Worm (Caenorhabditis elegans) whole organism, L1 larva: Measurements from ENCODE around the gene F35D2.6.

Experiments
- F16B12.6 ChIP-seq: fragments of 150-350 bp; optimal IDR thresholded peaks from 2 replicates; lab custom pipeline; 2014; ENCODE audit warnings: missing biosample characterization, missing genetic modification characterization
- aha-1 ChIP-seq: fragments of 150-350 bp; optimal IDR thresholded peaks from 2 replicates; lab custom pipeline; 2014; ENCODE audit warnings: missing biosample characterization, missing genetic modification characterization
- alr-1 ChIP-seq: fragments of 200-800 bp; sonication (Bioruptor generic); optimal IDR thresholded peaks from 2 replicates; lab custom pipeline; 2018; ENCODE audit warnings: borderline replicate concordance, mild to moderate bottlenecking, missing genetic modification characterization, missing compliant biosample characterization
- blmp-1 ChIP-seq: fragments of 150-350 bp; optimal IDR thresholded peaks from 2 replicates; lab custom pipeline; 2014; ENCODE audit warnings: missing biosample characterization, missing genetic modification characterization
- ceh-63 ChIP-seq: fragments of 200-800 bp; sonication (Bioruptor generic); optimal IDR thresholded peaks from 2 replicates; lab custom pipeline; 2018; ENCODE audit warnings: mild to moderate bottlenecking, missing genetic modification characterization, missing compliant biosample characterization
- ceh-88 ChIP-seq: fragments of 200-800 bp; sonication (Bioruptor generic); IDR thresholded peaks from 2 replicates; pipeline ENCODE4 v1.3.6; 2022; ENCODE audit warnings: missing genetic modification characterization, missing compliant biosample characterization
- ceh-90 ChIP-seq: sonication (generic microtip); optimal IDR thresholded peaks from 2 replicates; lab custom pipeline; 2016; ENCODE audit warnings: missing genetic modification characterization, missing compliant biosample characterization
- ces-1 ChIP-seq: fragments of 150-350 bp; optimal IDR thresholded peaks from 2 replicates; lab custom pipeline; 2014; ENCODE audit warnings: missing biosample characterization, missing genetic modification reagents, missing genetic modification characterization
- dsc-1 ChIP-seq: sonication (generic microtip); optimal IDR thresholded peaks from 2 replicates; lab custom pipeline; 2016; ENCODE audit warnings: mild to moderate bottlenecking, missing genetic modification characterization, missing compliant biosample characterization
- efl-1 ChIP-seq, 4 experiments: fragments of 150-350 bp; optimal IDR thresholded peaks in 3 of 4; peaks in 1 of 4; 1 replicate in 1 of 4; 2 replicates in 3 of 4; lab custom pipeline; 2014; ENCODE audit warnings: missing biosample characterization in 2 of 4, missing genetic modification characterization in 2 of 4, missing genetic modification reagents in 2 of 4
- egl-27 ChIP-seq, 2 experiments: fragments of 150-350 bp in 1 of 2; sonication (generic microtip); optimal IDR thresholded peaks; 3 replicates each; lab custom pipeline; 2017 to 2018; ENCODE audit warnings: missing biosample characterization in 2 of 2, missing genetic modification characterization in 2 of 2, missing genetic modification reagents in 2 of 2
- elt-2 ChIP-seq: sonication (generic microtip); optimal IDR thresholded peaks from 2 replicates; lab custom pipeline; 2016; ENCODE audit warnings: missing genetic modification characterization, mild to moderate bottlenecking, inconsistent platforms, missing compliant biosample characterization, missing genetic modification reagents
- ets-5 ChIP-seq: fragments of 200-800 bp; sonication (Bioruptor generic); IDR thresholded peaks from 2 replicates; pipeline ENCODE4 v1.3.6; 2022; ENCODE audit warnings: missing genetic modification characterization, missing compliant biosample characterization
- fkh-4 ChIP-seq: sonication (generic microtip); optimal IDR thresholded peaks from 2 replicates; lab custom pipeline; 2016; ENCODE audit warnings: missing compliant biosample characterization, missing genetic modification characterization, borderline replicate concordance
- fkh-8 ChIP-seq: sonication (generic microtip); optimal IDR thresholded peaks from 2 replicates; lab custom pipeline; 2016; ENCODE audit warnings: mild to moderate bottlenecking, missing genetic modification characterization, missing compliant biosample characterization
- hlh-17 ChIP-seq: fragments of 200-800 bp; sonication (Bioruptor generic); optimal IDR thresholded peaks from 2 replicates; lab custom pipeline; 2018; ENCODE audit warnings: missing genetic modification characterization, mild to moderate bottlenecking, missing compliant biosample characterization, moderate library complexity, borderline replicate concordance
- irx-1 ChIP-seq: sonication (generic microtip); optimal IDR thresholded peaks from 2 replicates; lab custom pipeline; 2016; ENCODE audit warnings: missing genetic modification characterization, missing compliant biosample characterization
- jun-1 ChIP-seq: fragments of 150-350 bp; optimal IDR thresholded peaks from 2 replicates; lab custom pipeline; 2014; ENCODE audit warnings: missing biosample characterization, missing genetic modification reagents, missing genetic modification characterization
- lin-14 ChIP-seq: fragments of 200-800 bp; sonication (Bioruptor generic); optimal IDR thresholded peaks from 2 replicates; lab custom pipeline; 2018; ENCODE audit warnings: mild to moderate bottlenecking, missing genetic modification characterization, moderate library complexity, missing compliant biosample characterization
- lin-35 ChIP-seq, 2 experiments: fragments of 150-350 bp; optimal IDR thresholded peaks; 2 replicates each; lab custom pipeline; 2014; ENCODE audit warnings: missing biosample characterization in 2 of 2, missing genetic modification characterization in 2 of 2, missing genetic modification reagents in 2 of 2
- mdl-1 ChIP-seq, 2 experiments: fragments of 150-350 bp; optimal IDR thresholded peaks; 2 replicates each; lab custom pipeline; 2014 to 2017; ENCODE audit warnings: missing biosample characterization in 2 of 2, missing genetic modification characterization in 2 of 2, inconsistent platforms in 1 of 2
- nhr-11 ChIP-seq: fragments of 150-350 bp; optimal IDR thresholded peaks from 2 replicates; lab custom pipeline; 2014; ENCODE audit warnings: missing biosample characterization, missing genetic modification characterization
- nhr-28 ChIP-seq: fragments of 150-350 bp; optimal IDR thresholded peaks from 2 replicates; lab custom pipeline; 2014; ENCODE audit warnings: missing biosample characterization, missing genetic modification characterization
- nhr-47 ChIP-seq: sonication (generic microtip); optimal IDR thresholded peaks from 2 replicates; lab custom pipeline; 2016; ENCODE audit warnings: mild to moderate bottlenecking, missing genetic modification characterization, moderate library complexity, missing compliant biosample characterization
- nhr-71 ChIP-seq: sonication (generic microtip); optimal IDR thresholded peaks from 2 replicates; lab custom pipeline; 2016; ENCODE audit warnings: mild to moderate bottlenecking, missing genetic modification characterization, moderate library complexity, missing compliant biosample characterization
- nhr-90 ChIP-seq: sonication (generic microtip); optimal IDR thresholded peaks from 2 replicates; lab custom pipeline; 2016; ENCODE audit warnings: mild to moderate bottlenecking, missing genetic modification characterization, missing compliant biosample characterization; ENCODE audit not compliant: poor library complexity
- rnt-1 ChIP-seq: sonication (generic microtip); optimal IDR thresholded peaks from 2 replicates; lab custom pipeline; 2016; ENCODE audit warnings: mild to moderate bottlenecking, missing genetic modification characterization, moderate library complexity, missing compliant biosample characterization
- skn-1 ChIP-seq: fragments of 150-350 bp; optimal IDR thresholded peaks from 2 replicates; lab custom pipeline; 2014; ENCODE audit warnings: missing biosample characterization, missing genetic modification characterization
- snu-23 ChIP-seq: sonication (generic microtip); optimal IDR thresholded peaks from 2 replicates; lab custom pipeline; 2016; ENCODE audit warnings: missing genetic modification characterization, missing compliant biosample characterization
- sup-37 ChIP-seq: fragments of 200-800 bp; sonication (Bioruptor generic); optimal IDR thresholded peaks from 2 replicates; lab custom pipeline; 2018; ENCODE audit warnings: mild to moderate bottlenecking, missing genetic modification characterization, missing compliant biosample characterization
- swsn-7 ChIP-seq: sonication (generic microtip); optimal IDR thresholded peaks from 2 replicates; lab custom pipeline; 2016; ENCODE audit warnings: missing genetic modification characterization, missing compliant biosample characterization
- tbx-2 ChIP-seq: sonication (generic microtip); optimal IDR thresholded peaks from 2 replicates; lab custom pipeline; 2016; ENCODE audit warnings: missing genetic modification characterization, missing compliant biosample characterization
- unc-62 ChIP-seq: fragments of 150-350 bp; optimal IDR thresholded peaks from 2 replicates; lab custom pipeline; 2014; ENCODE audit warnings: missing biosample characterization, missing genetic modification reagents, missing genetic modification characterization
- unc-86 ChIP-seq: sonication (generic microtip); optimal IDR thresholded peaks from 2 replicates; lab custom pipeline; 2016; ENCODE audit warnings: missing genetic modification characterization, missing compliant biosample characterization
- xbp-1 ChIP-seq: sonication (generic microtip); optimal IDR thresholded peaks from 2 replicates; lab custom pipeline; 2016; ENCODE audit warnings: missing genetic modification characterization, missing compliant biosample characterization
- ztf-11 ChIP-seq, 2 experiments: sonication (generic microtip); optimal IDR thresholded peaks; 2 replicates each; lab custom pipeline; 2016 to 2017; ENCODE audit warnings: missing genetic modification characterization in 2 of 2, missing biosample characterization in 1 of 2, missing compliant biosample characterization in 1 of 2

The F35D2.6 gene

ce11 chrII:7621513-7621912 is 44.0 kb downstream of the F35D2.6 start (continued):
- TF ChIP-seq nhr-90 (no peak), unc-62 (GFP tag; lab: Kevin White, UChicago) (no peak), nhr-11 (tag; lab: Kevin White, UChicago) (no peak), hlh-17 (GFP tag; lab: Kevin White, UChicago) (no peak), ets-5 (GFP tag; lab: Robert Waterston, UW) (no peak), F16B12.6 (tag; lab: Kevin White, UChicago) (no peak), lin-35 (GFP tag; optimal IDR thresholded peaks at IDR 0.05; lab: Kevin White, UChicago) (peak in 1 of 2 experiments; percentile 4), skn-1 (tag; lab: Kevin White, UChicago) (no peak), egl-27 (tag; optimal IDR thresholded peaks at IDR 0.05; lab: Kevin White, UChicago) (no peak), sup-37 (GFP tag; lab: Kevin White, UChicago) (no peak), aha-1 (tag; lab: Kevin White, UChicago) (no peak)

DNA sequence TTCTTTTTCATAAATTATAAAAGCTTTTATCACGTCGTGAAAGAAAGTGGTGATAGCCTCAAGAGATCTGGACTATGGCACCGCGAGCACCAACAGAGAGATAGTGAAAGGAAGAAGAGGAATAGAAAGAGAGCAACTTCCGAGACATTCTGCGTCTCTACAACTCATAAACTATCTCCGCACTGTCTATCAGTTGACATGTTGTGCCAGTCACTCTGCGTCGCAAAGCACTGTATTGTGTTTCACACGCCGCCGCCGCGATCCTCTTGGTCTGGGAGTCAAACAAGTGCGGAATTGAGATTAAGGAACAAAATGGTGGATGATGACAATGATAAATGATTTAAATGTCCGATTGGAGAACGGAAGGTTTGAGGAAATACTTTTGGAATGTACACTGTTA is 46.0 kb downstream of the F35D2.6 start:
- TF ChIP-seq blmp-1 (peak; percentile 37), fkh-8 (tag; lab: Kevin White, UChicago) (no peak), swsn-7 (tag; lab: Kevin White, UChicago) (peak; percentile 21), tbx-2 (tag; lab: Kevin White, UChicago) (peak; percentile 29), elt-2 (peak; percentile 48), ces-1 (GFP tag; lab: Kevin White, UChicago) (no peak), nhr-28 (no peak), snu-23 (no peak), ceh-63 (no peak), nhr-47 (tag; lab: Kevin White, UChicago) (no peak), mdl-1 (tag; optimal IDR thresholded peaks at IDR 0.05; lab: Kevin White, UChicago) (peak in 1 of 2 experiments; percentile 1), nhr-71 (peak; percentile 35), jun-1 (tag; lab: Kevin White, UChicago) (peak; percentile 26), irx-1 (tag; lab: Kevin White, UChicago) (no peak), lin-14 (GFP tag; lab: Kevin White, UChicago) (peak; percentile 43), skn-1 (tag; lab: Kevin White, UChicago) (no peak), ztf-11 (tag; optimal IDR thresholded peaks at IDR 0.05; lab: Kevin White, UChicago) (no peak), rnt-1 (tag; lab: Kevin White, UChicago) (peak; percentile 58), ceh-90 (tag; lab: Kevin White, UChicago) (no peak), efl-1 (optimal IDR thresholded peaks at IDR 0.05; lab: Kevin White, UChicago) (peak; percentile 3 to 24), efl-1 (GFP tag; optimal IDR thresholded peaks at IDR 0.05 in 1 of 2; lab: Kevin White, UChicago) (peak in 1 of 2 experiments; percentile 12)

- peak; percentile 3 for TF ChIP-seq lin-14 (GFP tag; lab: Kevin White, UChicago)
- TF ChIP-seq blmp-1: peak; percentile 90
- no peak for TF ChIP-seq ces-1 (GFP tag; lab: Kevin White, UChicago)
Observed at ce11 chrII:7624272-7624671, 46.8 kb downstream of the F35D2.6 start.

DNA sequence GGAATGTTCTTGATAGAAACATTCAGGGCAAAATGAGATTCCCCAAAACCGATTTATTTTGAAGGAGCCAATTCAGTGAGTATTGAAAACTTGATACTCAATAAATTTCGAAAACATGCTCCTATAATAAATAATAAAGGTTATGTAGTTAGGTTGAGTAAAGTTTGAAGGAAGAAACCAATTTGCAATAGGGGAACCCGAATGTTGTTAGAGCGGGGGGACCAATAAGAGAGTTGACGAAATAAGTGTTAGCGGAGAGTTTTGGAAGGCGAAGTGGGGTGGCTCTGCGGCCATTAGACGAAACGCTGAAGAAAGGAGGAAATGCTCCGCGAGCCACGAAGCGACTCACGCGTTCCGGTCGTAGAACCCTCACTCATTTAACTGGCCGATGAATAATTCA is 47.5 kb downstream of the F35D2.6 start:
- TF ChIP-seq fkh-4 (tag; lab: Kevin White, UChicago) (no peak), alr-1 (tag; lab: Kevin White, UChicago) (no peak), ceh-88 (GFP tag; lab: Robert Waterston, UW) (no peak), dsc-1 (no peak), unc-86 (peak; percentile 53), xbp-1 (tag; lab: Kevin White, UChicago) (no peak), F16B12.6 (tag; lab: Kevin White, UChicago) (no peak), nhr-11 (tag; lab: Kevin White, UChicago) (no peak), lin-14 (GFP tag; lab: Kevin White, UChicago) (peak; percentile 19), irx-1 (tag; lab: Kevin White, UChicago) (no peak)
